Fruit fly (Drosophila melanogaster): ENCODE measurements around the gene Akap200.

The Akap200 gene

DNA sequence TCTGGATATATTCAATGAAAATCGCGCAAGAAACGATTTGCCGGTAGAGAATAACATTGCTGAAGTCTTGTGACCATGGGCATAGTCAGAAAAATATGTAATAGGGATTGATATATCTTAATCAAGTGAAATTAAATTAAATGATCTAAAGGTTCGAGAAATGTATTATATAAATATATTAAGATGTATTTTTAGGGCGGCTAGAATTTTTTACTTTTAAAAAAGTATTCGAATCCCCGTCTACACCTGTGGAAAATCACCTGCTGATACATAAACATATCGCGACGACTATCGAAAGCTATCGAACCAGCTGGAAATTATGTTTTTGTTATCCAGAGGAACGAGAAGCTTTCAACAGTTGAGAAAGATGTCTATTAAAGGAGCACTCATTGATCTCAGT is 38.8 kb upstream of the Akap200 start, which contains the start of the genes CG13390 and CG17294 (continued):
- peak; percentile 99 for TF ChIP-seq Taf1 (GFP tag; IDR thresholded peaks at IDR 0.05)
- peak; percentile 99 for TF ChIP-seq Max (GFP tag; optimal IDR thresholded peaks at IDR 0.05)
- peak; percentile 100 for TF ChIP-seq CG34422 (GFP tag; IDR thresholded peaks at IDR 0.05)
- peak; percentile 99 for TF ChIP-seq CG10462 (GFP tag; optimal IDR thresholded peaks at IDR 0.05)
- TF ChIP-seq D (optimal IDR thresholded peaks at IDR 0.05): no peak
- TF ChIP-seq D (GFP tag; optimal IDR thresholded peaks at IDR 0.05): peak; percentile 99
- TF ChIP-seq unpg (GFP tag; optimal IDR thresholded peaks at IDR 0.05): peak; percentile 100
- peak; percentile 98 for TF ChIP-seq CG10267 (tag; optimal IDR thresholded peaks at IDR 0.05)
- peak; percentile 100 for TF ChIP-seq CG3281 (GFP tag; optimal IDR thresholded peaks at IDR 0.05)
- peak; percentile 87 for TF ChIP-seq CG7928 (GFP tag; optimal IDR thresholded peaks at IDR 0.05)
- TF ChIP-seq CG18764 (GFP tag; optimal IDR thresholded peaks at IDR 0.05): peak; percentile 99
- TF ChIP-seq sqz (GFP tag; optimal IDR thresholded peaks at IDR 0.05): peak; percentile 99
- TF ChIP-seq HLH54F (GFP tag; optimal IDR thresholded peaks at IDR 0.05): peak; percentile 95
- TF ChIP-seq pb (GFP tag; optimal IDR thresholded peaks at IDR 0.05): peak; percentile 69
- peak; percentile 100 for TF ChIP-seq dysf (GFP tag; IDR thresholded peaks at IDR 0.05)
- peak; percentile 98 for TF ChIP-seq CG8290 (GFP tag; optimal IDR thresholded peaks at IDR 0.05)
- TF ChIP-seq CG8290 (tag; optimal IDR thresholded peaks at IDR 0.05): peak; percentile 96 to 98
- TF ChIP-seq hbn (GFP tag; IDR thresholded peaks at IDR 0.05; ENCODE audit: partially characterized antibody): peak; percentile 70; the same call in 1 of the 2 replicates
- peak; percentile 100 for TF ChIP-seq CG7839 (tag; optimal IDR thresholded peaks at IDR 0.05)
- TF ChIP-seq CG6272 (GFP tag; IDR thresholded peaks at IDR 0.05): peak; percentile 99
- peak; percentile 92 for TF ChIP-seq pum (GFP tag; optimal IDR thresholded peaks at IDR 0.05)
- TF ChIP-seq Fer1 (GFP tag; optimal IDR thresholded peaks at IDR 0.05): peak; percentile 100
- TF ChIP-seq gfzf (GFP tag; optimal IDR thresholded peaks at IDR 0.05): no peak
- peak; percentile 99 for TF ChIP-seq CG2120 (GFP tag; optimal IDR thresholded peaks at IDR 0.05)
- peak; percentile 82 for TF ChIP-seq Antp (GFP tag; optimal IDR thresholded peaks at IDR 0.05)
- TF ChIP-seq fd102C (GFP tag; optimal IDR thresholded peaks at IDR 0.05): peak; percentile 89
- peak; percentile 100 for TF ChIP-seq CG34376 (GFP tag; optimal IDR thresholded peaks at IDR 0.05)
- peak; percentile 96 for TF ChIP-seq chn (GFP tag; optimal IDR thresholded peaks at IDR 0.05)
- no peak for TF ChIP-seq eve (GFP tag; optimal IDR thresholded peaks at IDR 0.05)
- peak; percentile 98 for TF ChIP-seq cato (GFP tag; optimal IDR thresholded peaks at IDR 0.05; ENCODE audit: borderline replicate concordance)
- peak; percentile 99 for TF ChIP-seq lilli (GFP tag; optimal IDR thresholded peaks at IDR 0.05)
- peak; percentile 99 for TF ChIP-seq az2 (GFP tag; optimal IDR thresholded peaks at IDR 0.05)
- TF ChIP-seq ftz-f1 (GFP tag; optimal IDR thresholded peaks at IDR 0.05): peak; percentile 82
- TF ChIP-seq cg (GFP tag; optimal IDR thresholded peaks at IDR 0.05): no peak
- peak; percentile 99 for TF ChIP-seq Blimp-1 (GFP tag; optimal IDR thresholded peaks at IDR 0.05)
- peak; percentile 94 for TF ChIP-seq CG31365 (tag; optimal IDR thresholded peaks at IDR 0.05)
- peak; percentile 84 for TF ChIP-seq Mes4 (GFP tag; optimal IDR thresholded peaks at IDR 0.05)
- peak; percentile 100 for TF ChIP-seq Abd-B (GFP tag; optimal IDR thresholded peaks at IDR 0.05)
- peak; percentile 93 for TF ChIP-seq CG33213 (GFP tag; optimal IDR thresholded peaks at IDR 0.05)
- peak; percentile 93 for TF ChIP-seq CG10565 (GFP tag; optimal IDR thresholded peaks at IDR 0.05)
- TF ChIP-seq CG8359 (GFP tag; optimal IDR thresholded peaks at IDR 0.05; ENCODE audit: borderline replicate concordance): peak; percentile 95
- TF ChIP-seq E2f1 (GFP tag; IDR thresholded peaks at IDR 0.05): peak; percentile 100
- peak; percentile 100 for TF ChIP-seq CG32772 (GFP tag; IDR thresholded peaks at IDR 0.05)
- TF ChIP-seq chif (GFP tag; optimal IDR thresholded peaks at IDR 0.05): peak; percentile 87 to 95
- TF ChIP-seq Atf-2 (GFP tag; optimal IDR thresholded peaks at IDR 0.05): peak; percentile 91
- peak; percentile 95 for TF ChIP-seq Nf-YC (tag; optimal IDR thresholded peaks at IDR 0.05)
- TF ChIP-seq Gsc (GFP tag; IDR thresholded peaks at IDR 0.05): peak; percentile 98
- TF ChIP-seq CG4730 (GFP tag; IDR thresholded peaks at IDR 0.05): peak; percentile 99
- TF ChIP-seq CG7271 (tag; optimal IDR thresholded peaks at IDR 0.05): peak; percentile 99
- peak; percentile 84 for TF ChIP-seq z (GFP tag; IDR thresholded peaks at IDR 0.05)
- TF ChIP-seq amos (GFP tag; IDR thresholded peaks at IDR 0.05; ENCODE audit: partially characterized antibody): peak; percentile 73

All from whole organism, embryonic.